Worm (Caenorhabditis elegans): ENCODE results near the gene ZK1240.11.

- TF ChIP-seq nhr-12 (tag; optimal IDR thresholded peaks at IDR 0.05) (no peak), tbx-2 (tag; optimal IDR thresholded peaks at IDR 0.05) (no peak), pqm-1 (tag; optimal IDR thresholded peaks at IDR 0.05) (no peak), fos-1 (tag; optimal IDR thresholded peaks at IDR 0.05) (no peak), aly-2 (tag; optimal IDR thresholded peaks at IDR 0.05) (no peak), nfya-1 (tag; optimal IDR thresholded peaks at IDR 0.05; ENCODE audit: insufficient read depth) (no peak), lin-15B (tag; optimal IDR thresholded peaks at IDR 0.05) (no peak), snpc-4 (tag; optimal IDR thresholded peaks at IDR 0.05) (no peak), nhr-237 (tag; optimal IDR thresholded peaks at IDR 0.05) (no peak), nhr-28 (tag; optimal IDR thresholded peaks at IDR 0.05) (no peak), unc-62 (GFP tag; optimal IDR thresholded peaks at IDR 0.05) (no peak), ztf-4 (tag; optimal IDR thresholded peaks at IDR 0.05) (no peak), ama-1 (optimal IDR thresholded peaks at IDR 0.05) (no peak), skn-1 (tag; optimal IDR thresholded peaks at IDR 0.05) (no peak)
These were observed at the start of gene ZK1240.11 for ce11 chrII:2324956-2325355.
